Fruit fly (Drosophila melanogaster) whole organism, embryonic: ENCODE data around the gene Nxf3.
A peak's percentile ranks its signal among the peaks of the same experiment; 100 is the strongest.

Source experiments
- Asciz ChIP-seq: fragments of 200-800 bp; sonication (Bioruptor generic); optimal IDR thresholded peaks from 2 replicates; lab custom pipeline; 2017; ENCODE audit warnings: missing biosample characterization, mild to moderate bottlenecking, missing genetic modification characterization, missing genetic modification reagents
- CG10366 ChIP-seq: fragments of 200-800 bp; sonication (Bioruptor generic); IDR thresholded peaks from 2 replicates; pipeline ENCODE4 v1.3.6; 2022; ENCODE audit warnings: missing biosample characterization, missing genetic modification characterization
- CG12236 ChIP-seq: fragments of 200-800 bp; sonication (Bioruptor generic); optimal IDR thresholded peaks from 2 replicates; lab custom pipeline; 2016; ENCODE audit warnings: missing biosample characterization, missing genetic modification characterization
- CG14667 ChIP-seq: fragments of 200-800 bp; sonication (Bioruptor generic); IDR thresholded peaks from 2 replicates; pipeline ENCODE4 v1.3.6; 2022; ENCODE audit warnings: missing biosample characterization, missing genetic modification characterization
- CG14710 ChIP-seq: fragments of 200-800 bp; sonication (Bioruptor generic); optimal IDR thresholded peaks from 3 replicates; lab custom pipeline; 2019; ENCODE audit warnings: missing biosample characterization, mild to moderate bottlenecking, missing genetic modification characterization, moderate library complexity
- CG1602 ChIP-seq: fragments of 200-800 bp; sonication (Bioruptor generic); optimal IDR thresholded peaks from 3 replicates; lab custom pipeline; 2016; ENCODE audit warnings: missing biosample characterization, missing genetic modification characterization
- CG16813 ChIP-seq: fragments of 200-800 bp; sonication (Bioruptor generic); IDR thresholded peaks from 3 replicates; pipeline ENCODE4 v1.3.6; 2022; ENCODE audit warnings: missing biosample characterization, missing genetic modification characterization; ENCODE audit not compliant: partially characterized antibody
- CG16815 ChIP-seq: fragments of 200-800 bp; sonication (Bioruptor generic); optimal IDR thresholded peaks from 3 replicates; lab custom pipeline; 2017; ENCODE audit warnings: missing biosample characterization, mild to moderate bottlenecking, missing genetic modification characterization
- CG17361 ChIP-seq: fragments of 200-800 bp; sonication (Bioruptor generic); IDR thresholded peaks from 3 replicates; pipeline ENCODE4 v1.3.6; 2022; ENCODE audit warnings: missing biosample characterization, missing genetic modification characterization
- CG30020 ChIP-seq: fragments of 200-800 bp; optimal IDR thresholded peaks from 2 replicates; lab custom pipeline; 2019; ENCODE audit warnings: missing biosample characterization, mild to moderate bottlenecking, missing genetic modification characterization, moderate library complexity
- CG4282 ChIP-seq: fragments of 200-800 bp; sonication (Bioruptor generic); optimal IDR thresholded peaks from 2 replicates; lab custom pipeline; 2016; ENCODE audit warnings: missing biosample characterization, missing genetic modification characterization
- CG6272 ChIP-seq: fragments of 200-800 bp; sonication (Bioruptor generic); IDR thresholded peaks from 2 replicates; pipeline ENCODE4 v1.3.6; 2022; ENCODE audit warnings: missing biosample characterization, missing genetic modification characterization
- D ChIP-seq, 2 experiments: fragments of 200-800 bp in 1 of 2; fragments of >200 bp in 1 of 2; sonication (Bioruptor generic) in 1 of 2; optimal IDR thresholded peaks; 2 replicates in 1 of 2; 3 replicates in 1 of 2; lab custom pipeline; 2017; ENCODE audit warnings: mild to moderate bottlenecking in 1 of 2, missing biosample characterization in 1 of 2, missing genetic modification characterization in 1 of 2, missing genetic modification reagents in 1 of 2
- Dek ChIP-seq: fragments of 200-800 bp; sonication (Bioruptor generic); optimal IDR thresholded peaks from 3 replicates; lab custom pipeline; 2019; ENCODE audit warnings: missing biosample characterization, mild to moderate bottlenecking, missing genetic modification characterization, moderate library complexity
- H2.0 ChIP-seq: fragments of 200-800 bp; sonication (Bioruptor generic); IDR thresholded peaks from 2 replicates; pipeline ENCODE4 v1.3.6; 2022; ENCODE audit warnings: missing biosample characterization, missing genetic modification characterization
- HLH4C ChIP-seq: fragments of 200-800 bp; sonication (Bioruptor generic); IDR thresholded peaks from 3 replicates; pipeline ENCODE4 v1.3.6; 2022; ENCODE audit warnings: missing biosample characterization, missing genetic modification characterization; ENCODE audit not compliant: partially characterized antibody
- Hmx ChIP-seq: fragments of 200-800 bp; sonication (Bioruptor generic); optimal IDR thresholded peaks from 2 replicates; lab custom pipeline; 2016; ENCODE audit warnings: missing biosample characterization, missing genetic modification characterization
- Lhr ChIP-seq: fragments of 200-800 bp; sonication (Bioruptor generic); optimal IDR thresholded peaks from 3 replicates; lab custom pipeline; 2017; ENCODE audit warnings: mild to moderate bottlenecking, missing biosample characterization, missing genetic modification reagents, missing genetic modification characterization
- NK7.1 ChIP-seq: fragments of 200-800 bp; sonication (Bioruptor generic); optimal IDR thresholded peaks from 3 replicates; lab custom pipeline; 2016; ENCODE audit warnings: missing biosample characterization, missing genetic modification characterization
- NfI ChIP-seq: fragments of 200-800 bp; sonication (Bioruptor generic); optimal IDR thresholded peaks from 3 replicates; lab custom pipeline; 2018; ENCODE audit warnings: missing biosample characterization, mild to moderate bottlenecking, missing genetic modification characterization, moderate library complexity
- Pdp1 ChIP-seq, 2 experiments: fragments of 200-800 bp; sonication (Bioruptor generic); optimal IDR thresholded peaks; 3 replicates each; lab custom pipeline; 2016; ENCODE audit warnings: missing biosample characterization in 2 of 2, missing genetic modification characterization in 2 of 2, mild to moderate bottlenecking in 1 of 2, moderate library complexity in 1 of 2
- Spps ChIP-seq: fragments of 200-800 bp; sonication (Bioruptor generic); optimal IDR thresholded peaks from 2 replicates; lab custom pipeline; 2018; ENCODE audit warnings: missing biosample characterization, mild to moderate bottlenecking, missing genetic modification characterization
- Vsx1 ChIP-seq: fragments of 200-800 bp; sonication (Bioruptor generic); optimal IDR thresholded peaks from 2 replicates; lab custom pipeline; 2017; ENCODE audit warnings: missing biosample characterization, mild to moderate bottlenecking, missing genetic modification characterization, missing genetic modification reagents
- bsh ChIP-seq, 2 experiments: fragments of 200-800 bp; sonication (Bioruptor generic); optimal IDR thresholded peaks; 2 replicates each; lab custom pipeline; 2017 to 2018; ENCODE audit warnings: mild to moderate bottlenecking in 2 of 2, missing biosample characterization in 2 of 2, missing genetic modification characterization in 2 of 2, moderate library complexity in 1 of 2
- cas ChIP-seq: fragments of 200-800 bp; sonication (Bioruptor generic); IDR thresholded peaks from 2 replicates; pipeline ENCODE4 v1.3.6; 2022; ENCODE audit warnings: missing biosample characterization, missing genetic modification characterization
- cwo ChIP-seq: fragments of 200-800 bp; sonication (Bioruptor generic); optimal IDR thresholded peaks from 3 replicates; lab custom pipeline; 2017; ENCODE audit warnings: missing biosample characterization, missing genetic modification characterization, mild to moderate bottlenecking, moderate library complexity, missing genetic modification reagents
- ems ChIP-seq: fragments of 200-800 bp; sonication (Bioruptor generic); optimal IDR thresholded peaks from 3 replicates; lab custom pipeline; 2016; ENCODE audit warnings: missing biosample characterization, missing genetic modification characterization
- en ChIP-seq: fragments of 200-800 bp; sonication (Bioruptor generic); optimal IDR thresholded peaks from 2 replicates; lab custom pipeline; 2016; ENCODE audit warnings: missing biosample characterization, missing genetic modification characterization
- ftz-f1 ChIP-seq: fragments of 200-800 bp; sonication (Bioruptor generic); optimal IDR thresholded peaks from 2 replicates; lab custom pipeline; 2016; ENCODE audit warnings: missing biosample characterization, missing genetic modification characterization
- gfzf ChIP-seq: fragments of 200-800 bp; sonication (Bioruptor generic); optimal IDR thresholded peaks from 2 replicates; lab custom pipeline; 2016; ENCODE audit warnings: missing biosample characterization, mild to moderate bottlenecking, missing genetic modification characterization, moderate library complexity
- grau ChIP-seq: fragments of 200-800 bp; optimal IDR thresholded peaks from 3 replicates; lab custom pipeline; 2019; ENCODE audit warnings: missing biosample characterization, mild to moderate bottlenecking, missing genetic modification characterization, moderate library complexity
- ham ChIP-seq: fragments of 200-800 bp; sonication (Bioruptor generic); IDR thresholded peaks from 2 replicates; pipeline ENCODE4 v1.3.6; 2022; ENCODE audit warnings: missing biosample characterization, missing genetic modification characterization
- jumu ChIP-seq: fragments of 200-800 bp; sonication (Bioruptor generic); optimal IDR thresholded peaks from 3 replicates; lab custom pipeline; 2016; ENCODE audit warnings: missing biosample characterization, missing genetic modification characterization
- kah ChIP-seq: fragments of 200-800 bp; sonication (Bioruptor generic); optimal IDR thresholded peaks from 2 replicates; lab custom pipeline; 2018; ENCODE audit warnings: missing biosample characterization, mild to moderate bottlenecking, missing genetic modification characterization
- luna ChIP-seq: fragments of 200-800 bp; sonication (Bioruptor generic); optimal IDR thresholded peaks from 2 replicates; lab custom pipeline; 2016; ENCODE audit warnings: missing biosample characterization, missing genetic modification characterization
- mirr ChIP-seq: fragments of 200-800 bp; sonication (Bioruptor generic); optimal IDR thresholded peaks from 3 replicates; lab custom pipeline; 2018; ENCODE audit warnings: missing biosample characterization, mild to moderate bottlenecking, missing genetic modification characterization
- org-1 ChIP-seq: fragments of 200-800 bp; sonication (Bioruptor generic); optimal IDR thresholded peaks from 2 replicates; lab custom pipeline; 2017; ENCODE audit warnings: missing biosample characterization, missing genetic modification characterization
- p53 ChIP-seq: fragments of 200-800 bp; sonication (Bioruptor generic); optimal IDR thresholded peaks from 2 replicates; lab custom pipeline; 2016; ENCODE audit warnings: missing biosample characterization, missing genetic modification characterization
- pnt ChIP-seq: fragments of 200-800 bp; sonication (Bioruptor generic); optimal IDR thresholded peaks from 3 replicates; lab custom pipeline; 2016; ENCODE audit warnings: missing biosample characterization, missing genetic modification characterization
- prd ChIP-seq, 3 experiments: fragments of >200 bp in 2 of 3; fragments of 200-800 bp in 1 of 3; sonication (Bioruptor generic) in 1 of 3; optimal IDR thresholded peaks in 2 of 3; IDR thresholded peaks in 1 of 3; 2 replicates in 2 of 3; 3 replicates in 1 of 3; pipeline versions ENCODE4 v1.3.6 to Lab custom; 2017 to 2022; ENCODE audit warnings: missing biosample characterization in 1 of 3, missing genetic modification characterization in 1 of 3
- run ChIP-seq: fragments of 200-800 bp; sonication (Bioruptor generic); optimal IDR thresholded peaks from 3 replicates; lab custom pipeline; 2018; ENCODE audit warnings: missing biosample characterization, mild to moderate bottlenecking, missing genetic modification characterization
- schlank ChIP-seq: fragments of 200-800 bp; sonication (Bioruptor generic); optimal IDR thresholded peaks from 2 replicates; lab custom pipeline; 2018; ENCODE audit warnings: missing biosample characterization, mild to moderate bottlenecking, missing genetic modification characterization
- shn ChIP-seq: fragments of 200-800 bp; sonication (Bioruptor generic); optimal IDR thresholded peaks from 3 replicates; lab custom pipeline; 2016; ENCODE audit warnings: missing biosample characterization, missing genetic modification characterization
- toy ChIP-seq: fragments of 200-800 bp; sonication (Bioruptor generic); IDR thresholded peaks from 2 replicates; pipeline ENCODE4 v1.3.6; 2022; ENCODE audit warnings: missing biosample characterization, missing genetic modification characterization
- trem ChIP-seq: fragments of 200-800 bp; optimal IDR thresholded peaks from 3 replicates; lab custom pipeline; 2019; ENCODE audit warnings: missing biosample characterization, mild to moderate bottlenecking, missing genetic modification characterization, moderate library complexity
- unpg ChIP-seq: fragments of 200-800 bp; sonication (Bioruptor generic); optimal IDR thresholded peaks from 3 replicates; lab custom pipeline; 2018; ENCODE audit warnings: missing biosample characterization, mild to moderate bottlenecking, missing genetic modification characterization, moderate library complexity
- vfl ChIP-seq: fragments of 200-800 bp; sonication (Bioruptor generic); optimal IDR thresholded peaks from 2 replicates; lab custom pipeline; 2016; ENCODE audit warnings: missing biosample characterization, missing genetic modification characterization

The Nxf3 gene

dm6 chr3L:13919794-13920631, 45.0 kb upstream of the Nxf3 start (continued):
- TF ChIP-seq bsh (GFP tag; optimal IDR thresholded peaks at IDR 0.05; lab: Kevin White, UChicago) = peak; percentile 46 to 90
- peak; percentile 78 to 93 for TF ChIP-seq Pdp1 (GFP tag; optimal IDR thresholded peaks at IDR 0.05; lab: Kevin White, UChicago)
- TF ChIP-seq cas (GFP tag; lab: Robert Waterston, UW) = no peak
- TF ChIP-seq CG6272 (GFP tag; lab: Robert Waterston, UW) = peak; percentile 70
- TF ChIP-seq Vsx1 (GFP tag; lab: Kevin White, UChicago) = peak; percentile 76
- TF ChIP-seq trem (tag; lab: Kevin White, UChicago) = peak; percentile 84
- TF ChIP-seq prd (optimal IDR thresholded peaks at IDR 0.05; lab: Kevin White, UChicago) = no peak
- TF ChIP-seq prd (GFP tag; IDR thresholded peaks at IDR 0.05; lab: Robert Waterston, UW) = peak; percentile 85
- TF ChIP-seq luna (GFP tag; lab: Kevin White, UChicago) = peak; percentile 58
- peak; percentile 85 for TF ChIP-seq run (tag; lab: Kevin White, UChicago)
- peak; percentile 87 for TF ChIP-seq NfI
- peak; percentile 94 for TF ChIP-seq grau
- peak; percentile 92 for TF ChIP-seq CG1602 (GFP tag; lab: Kevin White, UChicago)
- peak; percentile 75 for TF ChIP-seq CG10366
- peak; percentile 91 for TF ChIP-seq shn (GFP tag; lab: Kevin White, UChicago)
- TF ChIP-seq toy = peak; percentile 65
- TF ChIP-seq unpg = peak; percentile 86
- no peak for TF ChIP-seq ftz-f1
- peak; percentile 48 for TF ChIP-seq CG4282 (GFP tag; lab: Kevin White, UChicago)
- peak; percentile 81 for TF ChIP-seq en (GFP tag; lab: Kevin White, UChicago)
- TF ChIP-seq gfzf (GFP tag; lab: Kevin White, UChicago) = no peak
- TF ChIP-seq HLH4C (GFP tag; lab: Robert Waterston, UW) = peak; percentile 40; the same call in 1 of the 3 replicates
- TF ChIP-seq mirr (GFP tag; lab: Kevin White, UChicago) = no peak
- peak; percentile 87 for TF ChIP-seq ems (GFP tag; lab: Kevin White, UChicago)
- TF ChIP-seq schlank (tag; lab: Kevin White, UChicago) = peak; percentile 77
- TF ChIP-seq Asciz = peak; percentile 88
- peak; percentile 95 for TF ChIP-seq CG14710 (tag; lab: Kevin White, UChicago)
- no peak for TF ChIP-seq ham (GFP tag; lab: Robert Waterston, UW)
- peak; percentile 70 for TF ChIP-seq Lhr (GFP tag; lab: Kevin White, UChicago)
- peak; percentile 72 for TF ChIP-seq CG14667 (GFP tag; lab: Robert Waterston, UW)
- no peak for TF ChIP-seq D (optimal IDR thresholded peaks at IDR 0.05; lab: Kevin White, UChicago)
- peak; percentile 96 for TF ChIP-seq D (GFP tag; optimal IDR thresholded peaks at IDR 0.05; lab: Kevin White, UChicago)
- TF ChIP-seq cwo (GFP tag; lab: Kevin White, UChicago) = peak; percentile 93
- peak; percentile 79 for TF ChIP-seq vfl (GFP tag; lab: Kevin White, UChicago)
- peak; percentile 59 for TF ChIP-seq NK7.1 (GFP tag; lab: Kevin White, UChicago)
- TF ChIP-seq CG16815 (GFP tag; lab: Kevin White, UChicago) = peak; percentile 92
- TF ChIP-seq kah (GFP tag; lab: Kevin White, UChicago) = peak; percentile 46
- peak; percentile 71 for TF ChIP-seq H2.0
- peak; percentile 80 for TF ChIP-seq Spps (tag; lab: Kevin White, UChicago)
- TF ChIP-seq p53 (GFP tag; lab: Kevin White, UChicago) = peak; percentile 80
- peak; percentile 84 for TF ChIP-seq jumu (GFP tag; lab: Kevin White, UChicago)
- TF ChIP-seq CG17361 = peak; percentile 96
- TF ChIP-seq org-1 (GFP tag; lab: Kevin White, UChicago) = peak; percentile 95
- TF ChIP-seq CG12236 = peak; percentile 89
- TF ChIP-seq pnt = peak; percentile 90
- TF ChIP-seq Dek (tag; lab: Kevin White, UChicago) = peak; percentile 89
- no peak for TF ChIP-seq CG16813 (GFP tag; lab: Robert Waterston, UW)
- TF ChIP-seq Hmx (GFP tag; lab: Kevin White, UChicago) = peak; percentile 75
- peak; percentile 80 for TF ChIP-seq CG30020 (tag; lab: Kevin White, UChicago)
